Worm (Caenorhabditis elegans): ENCODE results near the gene T27E4.1.

- TF ChIP-seq nhr-237 (tag; optimal IDR thresholded peaks at IDR 0.05) = no peak
- no peak for TF ChIP-seq snpc-4 (tag; optimal IDR thresholded peaks at IDR 0.05)
- TF ChIP-seq ceh-82 (tag; optimal IDR thresholded peaks at IDR 0.05) = no peak
- no peak for TF ChIP-seq lin-11 (tag; optimal IDR thresholded peaks at IDR 0.05)
- TF ChIP-seq unc-62 (GFP tag; optimal IDR thresholded peaks at IDR 0.05) = no peak
- TF ChIP-seq sma-9 (GFP tag; optimal IDR thresholded peaks at IDR 0.05) = peak; percentile 35
- no peak for TF ChIP-seq sma-9 (tag; optimal IDR thresholded peaks at IDR 0.05)
- no peak for TF ChIP-seq fos-1 (tag; optimal IDR thresholded peaks at IDR 0.05)
- no peak for TF ChIP-seq zag-1 (tag; optimal IDR thresholded peaks at IDR 0.05)
- no peak for TF ChIP-seq nhr-12 (tag; optimal IDR thresholded peaks at IDR 0.05)
- no peak for TF ChIP-seq skn-1 (tag; optimal IDR thresholded peaks at IDR 0.05)
- TF ChIP-seq ama-1 (optimal IDR thresholded peaks at IDR 0.05) = peak; percentile 73
- TF ChIP-seq nhr-11 (tag; optimal IDR thresholded peaks at IDR 0.05) = no peak
- no peak for TF ChIP-seq aly-2 (tag; optimal IDR thresholded peaks at IDR 0.05)
Observed at ce11 chrV:9074360-9074834, 17.7 kb upstream of the T27E4.1 start.

All from whole organism, L2 larva.